Fruit fly (Drosophila melanogaster) whole organism, prepupa: ENCODE data around the gene CG31176.

Source experiments
- Blimp-1 ChIP-seq: fragments of 200-800 bp; sonication (Bioruptor generic); optimal IDR thresholded peaks from 3 replicates; lab custom pipeline; 2017; ENCODE audit warnings: missing biosample characterization, missing genetic modification characterization, mild to moderate bottlenecking, moderate library complexity, missing genetic modification reagents
- CG10669 ChIP-seq: fragments of 200-800 bp; sonication (Bioruptor generic); optimal IDR thresholded peaks from 3 replicates; lab custom pipeline; 2018; ENCODE audit warnings: missing biosample characterization, mild to moderate bottlenecking, missing genetic modification characterization, moderate library complexity
- CG11294 ChIP-seq: fragments of 200-800 bp; sonication (Bioruptor generic); IDR thresholded peaks from 2 replicates; pipeline ENCODE4 v1.3.6; 2022; ENCODE audit warnings: missing biosample characterization, missing genetic modification characterization
- CG11762 ChIP-seq: fragments of 200-800 bp; sonication (Bioruptor generic); optimal IDR thresholded peaks from 3 replicates; lab custom pipeline; 2016; ENCODE audit warnings: missing biosample characterization, missing genetic modification characterization; ENCODE audit not compliant: insufficient read depth
- CG15336 ChIP-seq: fragments of 200-800 bp; sonication (Bioruptor generic); IDR thresholded peaks from 2 replicates; pipeline ENCODE4 v1.3.6; 2022; ENCODE audit warnings: missing biosample characterization, missing genetic modification characterization
- CG1621 ChIP-seq: fragments of 200-800 bp; sonication (Bioruptor generic); optimal IDR thresholded peaks from 3 replicates; lab custom pipeline; 2018; ENCODE audit warnings: missing biosample characterization, mild to moderate bottlenecking, missing genetic modification characterization
- CG16779 ChIP-seq: fragments of 200-800 bp; sonication (Bioruptor generic); optimal IDR thresholded peaks from 3 replicates; lab custom pipeline; 2017; ENCODE audit warnings: missing biosample characterization, mild to moderate bottlenecking, missing genetic modification characterization
- CG31627 ChIP-seq: fragments of 200-800 bp; sonication (Bioruptor generic); optimal IDR thresholded peaks from 3 replicates; lab custom pipeline; 2016; ENCODE audit warnings: missing biosample characterization, missing genetic modification characterization
- CG32006 ChIP-seq: fragments of 200-800 bp; sonication (Bioruptor generic); optimal IDR thresholded peaks from 3 replicates; lab custom pipeline; 2017; ENCODE audit warnings: missing biosample characterization, mild to moderate bottlenecking, missing genetic modification characterization
- CG34406 ChIP-seq: fragments of 200-800 bp; sonication (Bioruptor generic); optimal IDR thresholded peaks from 3 replicates; lab custom pipeline; 2016; ENCODE audit warnings: missing biosample characterization, missing genetic modification characterization
- CG3919 ChIP-seq: fragments of 200-800 bp; sonication (Bioruptor generic); optimal IDR thresholded peaks from 3 replicates; lab custom pipeline; 2016; ENCODE audit warnings: missing biosample characterization, missing genetic modification characterization
- CG4318 ChIP-seq: fragments of 200-800 bp; sonication (Bioruptor generic); optimal IDR thresholded peaks from 3 replicates; lab custom pipeline; 2017; ENCODE audit warnings: missing biosample characterization, mild to moderate bottlenecking, missing genetic modification characterization
- CG6276 ChIP-seq: fragments of 200-800 bp; sonication (Bioruptor generic); optimal IDR thresholded peaks from 2 replicates; lab custom pipeline; 2017; ENCODE audit warnings: missing biosample characterization, mild to moderate bottlenecking, missing genetic modification characterization
- CG6792 ChIP-seq: fragments of 200-800 bp; sonication (Bioruptor generic); optimal IDR thresholded peaks from 3 replicates; lab custom pipeline; 2016; ENCODE audit warnings: missing biosample characterization, missing genetic modification characterization
- CG6808 ChIP-seq: fragments of 200-800 bp; sonication (Bioruptor generic); optimal IDR thresholded peaks from 3 replicates; lab custom pipeline; 2017; ENCODE audit warnings: missing biosample characterization, missing genetic modification characterization, mild to moderate bottlenecking, moderate library complexity, missing genetic modification reagents
- CG6854 ChIP-seq: fragments of 200-800 bp; sonication (Bioruptor generic); optimal IDR thresholded peaks from 2 replicates; lab custom pipeline; 2017; ENCODE audit warnings: missing biosample characterization, mild to moderate bottlenecking, missing genetic modification characterization
- CG7368 ChIP-seq: fragments of 200-800 bp; sonication (Bioruptor generic); optimal IDR thresholded peaks from 3 replicates; lab custom pipeline; 2016; ENCODE audit warnings: missing biosample characterization, missing genetic modification characterization
- CG8119 ChIP-seq: fragments of 200-800 bp; sonication (Bioruptor generic); IDR thresholded peaks from 3 replicates; pipeline ENCODE4 v1.3.6; 2022; ENCODE audit warnings: missing biosample characterization, missing genetic modification characterization
- CG8319 ChIP-seq: fragments of 200-800 bp; sonication (Bioruptor generic); optimal IDR thresholded peaks from 3 replicates; lab custom pipeline; 2016; ENCODE audit warnings: missing biosample characterization, missing genetic modification characterization
- CG8632 ChIP-seq: fragments of 200-800 bp; sonication (Bioruptor generic); optimal IDR thresholded peaks from 3 replicates; lab custom pipeline; 2016; ENCODE audit warnings: missing biosample characterization, missing genetic modification characterization
- CG9139 ChIP-seq: fragments of 200-800 bp; sonication (Bioruptor generic); optimal IDR thresholded peaks from 3 replicates; lab custom pipeline; 2017; ENCODE audit warnings: missing biosample characterization, mild to moderate bottlenecking, missing genetic modification characterization
- Eip75B ChIP-seq: fragments of 200-800 bp; sonication (Bioruptor generic); optimal IDR thresholded peaks from 3 replicates; lab custom pipeline; 2016; ENCODE audit warnings: missing biosample characterization, missing genetic modification characterization
- Eip78C ChIP-seq: fragments of 200-800 bp; sonication (Bioruptor generic); peaks from one replicate; lab custom pipeline; 2016; ENCODE audit warnings: missing biosample characterization, missing genetic modification characterization
- Ets21C ChIP-seq: fragments of 200-800 bp; sonication (Bioruptor generic); optimal IDR thresholded peaks from 3 replicates; lab custom pipeline; 2016; ENCODE audit warnings: missing biosample characterization, missing genetic modification characterization
- Ets96B ChIP-seq: fragments of 200-800 bp; optimal IDR thresholded peaks from 2 replicates; lab custom pipeline; 2019; ENCODE audit warnings: missing biosample characterization, mild to moderate bottlenecking, missing genetic modification characterization, moderate library complexity
- Hr38 ChIP-seq: sonication (Bioruptor generic); optimal IDR thresholded peaks from 2 replicates; lab custom pipeline; 2016; ENCODE audit warnings: missing biosample characterization, missing genetic modification characterization
- Hr4 ChIP-seq: fragments of 200-800 bp; sonication (Bioruptor generic); optimal IDR thresholded peaks from 3 replicates; lab custom pipeline; 2016; ENCODE audit warnings: missing biosample characterization, missing genetic modification characterization
- Lpt ChIP-seq: fragments of 200-800 bp; sonication (Bioruptor generic); optimal IDR thresholded peaks from 3 replicates; lab custom pipeline; 2016; ENCODE audit warnings: missing biosample characterization, missing genetic modification characterization
- Met ChIP-seq: fragments of 200-800 bp; sonication (Bioruptor generic); optimal IDR thresholded peaks from 3 replicates; lab custom pipeline; 2016; ENCODE audit warnings: missing biosample characterization, missing genetic modification characterization
- OdsH ChIP-seq: fragments of 200-800 bp; sonication (Bioruptor generic); optimal IDR thresholded peaks from 3 replicates; lab custom pipeline; 2016; ENCODE audit warnings: missing biosample characterization, missing genetic modification characterization
- Smox ChIP-seq: fragments of 200-800 bp; sonication (Bioruptor generic); optimal IDR thresholded peaks from 3 replicates; lab custom pipeline; 2016; ENCODE audit warnings: missing biosample characterization, missing genetic modification characterization
- Sox14 ChIP-seq: fragments of 200-800 bp; sonication (Bioruptor generic); optimal IDR thresholded peaks from 3 replicates; lab custom pipeline; 2016; ENCODE audit warnings: missing biosample characterization, missing genetic modification characterization
- Sox15 ChIP-seq: fragments of 200-800 bp; sonication (Bioruptor generic); optimal IDR thresholded peaks from 3 replicates; lab custom pipeline; 2016; ENCODE audit warnings: missing biosample characterization, missing genetic modification characterization
- achi ChIP-seq: fragments of 200-800 bp; sonication (Bioruptor generic); optimal IDR thresholded peaks from 3 replicates; lab custom pipeline; 2016; ENCODE audit warnings: missing biosample characterization, missing genetic modification characterization
- acj6 ChIP-seq: fragments of 200-800 bp; sonication (Bioruptor generic); optimal IDR thresholded peaks from 3 replicates; lab custom pipeline; 2016; ENCODE audit warnings: missing biosample characterization, missing genetic modification characterization
- cyc ChIP-seq: fragments of 200-800 bp; sonication (Bioruptor generic); optimal IDR thresholded peaks from 3 replicates; lab custom pipeline; 2016; ENCODE audit warnings: missing biosample characterization, missing genetic modification characterization
- dac ChIP-seq: fragments of 200-800 bp; sonication (Bioruptor generic); optimal IDR thresholded peaks from 2 replicates; lab custom pipeline; 2017; ENCODE audit warnings: missing biosample characterization, mild to moderate bottlenecking, missing genetic modification characterization
- dsx ChIP-seq: fragments of 200-800 bp; optimal IDR thresholded peaks from 3 replicates; lab custom pipeline; 2019; ENCODE audit warnings: missing biosample characterization, mild to moderate bottlenecking, missing genetic modification characterization, moderate library complexity; ENCODE audit not compliant: poor library complexity, severe bottlenecking
- esn ChIP-seq: fragments of 200-800 bp; sonication (Bioruptor generic); optimal IDR thresholded peaks from 2 replicates; lab custom pipeline; 2016; ENCODE audit warnings: missing biosample characterization, mild to moderate bottlenecking, missing genetic modification characterization, moderate library complexity
- fd59A ChIP-seq: fragments of 200-800 bp; sonication (Bioruptor generic); optimal IDR thresholded peaks from 2 replicates; lab custom pipeline; 2017; ENCODE audit warnings: missing biosample characterization, mild to moderate bottlenecking, missing genetic modification characterization, missing genetic modification reagents
- fd85E ChIP-seq: fragments of 200-800 bp; sonication (Bioruptor generic); optimal IDR thresholded peaks from 3 replicates; lab custom pipeline; 2016; ENCODE audit warnings: missing biosample characterization, missing genetic modification characterization
- fkh ChIP-seq: fragments of 200-800 bp; sonication (Bioruptor generic); optimal IDR thresholded peaks from 3 replicates; lab custom pipeline; 2017; ENCODE audit warnings: missing biosample characterization, mild to moderate bottlenecking, missing genetic modification characterization, moderate library complexity
- lz ChIP-seq: fragments of 200-800 bp; sonication (Bioruptor generic); optimal IDR thresholded peaks from 3 replicates; lab custom pipeline; 2016; ENCODE audit warnings: missing biosample characterization, missing genetic modification characterization
- net ChIP-seq: fragments of 200-800 bp; sonication (Bioruptor generic); optimal IDR thresholded peaks from 3 replicates; lab custom pipeline; 2016; ENCODE audit warnings: missing biosample characterization, missing genetic modification characterization
- pdm3 ChIP-seq: fragments of 200-800 bp; sonication (Bioruptor generic); optimal IDR thresholded peaks from 3 replicates; lab custom pipeline; 2016; ENCODE audit warnings: missing biosample characterization, missing genetic modification characterization
- salr ChIP-seq, 2 experiments: fragments of 200-800 bp; sonication (Bioruptor generic); optimal IDR thresholded peaks; 3 replicates each; lab custom pipeline; 2016 to 2018; ENCODE audit warnings: missing biosample characterization in 2 of 2, missing genetic modification characterization in 2 of 2, mild to moderate bottlenecking in 1 of 2
- spab ChIP-seq: fragments of 200-800 bp; sonication (Bioruptor generic); optimal IDR thresholded peaks from 2 replicates; lab custom pipeline; 2017; ENCODE audit warnings: missing biosample characterization, mild to moderate bottlenecking, missing genetic modification characterization, missing genetic modification reagents
- ss ChIP-seq, 2 experiments: fragments of 200-800 bp; sonication (Bioruptor generic); optimal IDR thresholded peaks; 2 replicates in 1 of 2; 3 replicates in 1 of 2; lab custom pipeline; 2017 to 2018; ENCODE audit warnings: mild to moderate bottlenecking in 2 of 2, missing biosample characterization in 2 of 2, missing genetic modification characterization in 2 of 2, moderate library complexity in 1 of 2
- svp ChIP-seq: fragments of 200-800 bp; sonication (Bioruptor generic); peaks from one replicate; lab custom pipeline; 2016; ENCODE audit warnings: missing biosample characterization, missing genetic modification characterization
- vri ChIP-seq: fragments of 200-800 bp; sonication (Bioruptor generic); optimal IDR thresholded peaks from 3 replicates; lab custom pipeline; 2016; ENCODE audit warnings: missing biosample characterization, mild to moderate bottlenecking, missing genetic modification characterization

CG31176 gene

dm6 chr3R:21704439-21704838 is 15.0 kb downstream of the CG31176 start (continued):
- TF ChIP-seq Eip78C (GFP tag; lab: Kevin White, UChicago): peak; percentile 55
- TF ChIP-seq dac: peak; percentile 31

- TF ChIP-seq dsx (GFP tag; lab: Kevin White, UChicago) (no peak), cyc (GFP tag; lab: Kevin White, UChicago) (no peak), CG8119 (peak; percentile 88), spab (no peak), acj6 (GFP tag; lab: Kevin White, UChicago) (peak; percentile 43), Sox15 (GFP tag; lab: Kevin White, UChicago) (no peak), Eip78C (GFP tag; lab: Kevin White, UChicago) (peak; percentile 89), CG6276 (GFP tag; lab: Kevin White, UChicago) (peak; percentile 80), CG34406 (GFP tag; lab: Kevin White, UChicago) (peak; percentile 36), CG4318 (GFP tag; lab: Kevin White, UChicago) (peak; percentile 81), Sox14 (GFP tag; lab: Kevin White, UChicago) (no peak), fd59A (GFP tag; lab: Kevin White, UChicago) (no peak), Met (GFP tag; lab: Kevin White, UChicago) (peak; percentile 42), Ets21C (GFP tag; lab: Kevin White, UChicago) (no peak), Blimp-1 (GFP tag; lab: Kevin White, UChicago) (no peak), CG16779 (tag; lab: Kevin White, UChicago) (no peak), CG3919 (GFP tag; lab: Kevin White, UChicago) (peak; percentile 64), CG10669 (GFP tag; lab: Kevin White, UChicago) (no peak), CG6808 (GFP tag; lab: Kevin White, UChicago) (no peak), Smox (GFP tag; lab: Kevin White, UChicago) (peak; percentile 3), CG1621 (tag; lab: Kevin White, UChicago) (no peak), svp (GFP tag; lab: Kevin White, UChicago) (peak; percentile 75), Ets96B (no peak), OdsH (GFP tag; lab: Kevin White, UChicago) (peak; percentile 63), net (GFP tag; lab: Kevin White, UChicago) (peak; percentile 42), vri (GFP tag; lab: Kevin White, UChicago) (no peak), CG7368 (GFP tag; lab: Kevin White, UChicago) (no peak), fd85E (GFP tag; lab: Kevin White, UChicago) (no peak), CG11762 (peak; percentile 31), CG9139 (GFP tag; lab: Kevin White, UChicago) (no peak), CG8632 (GFP tag; lab: Kevin White, UChicago) (peak; percentile 36), lz (GFP tag; lab: Kevin White, UChicago) (peak; percentile 16), CG32006 (peak; percentile 91), CG15336 (GFP tag; lab: Robert Waterston, UW) (peak; percentile 85), fkh (GFP tag; lab: Kevin White, UChicago) (no peak), CG11294 (GFP tag; lab: Robert Waterston, UW) (no peak), CG6792 (GFP tag; lab: Kevin White, UChicago) (peak; percentile 41), achi (GFP tag; lab: Kevin White, UChicago) (peak; percentile 58), esn (GFP tag; lab: Kevin White, UChicago) (peak; percentile 40), Hr38 (GFP tag; lab: Kevin White, UChicago) (no peak), pdm3 (GFP tag; lab: Kevin White, UChicago) (peak; percentile 49), dac (peak; percentile 59), CG6854 (GFP tag; lab: Kevin White, UChicago) (no peak), Hr4 (peak; percentile 88), salr (GFP tag; optimal IDR thresholded peaks at IDR 0.05; lab: Kevin White, UChicago) (peak in 1 of 2 experiments; percentile 62), CG31627 (GFP tag; lab: Kevin White, UChicago) (no peak), ss (GFP tag; optimal IDR thresholded peaks at IDR 0.05; lab: Kevin White, UChicago) (no peak), Eip75B (peak; percentile 14), CG8319 (GFP tag; lab: Kevin White, UChicago) (no peak), Lpt (GFP tag; lab: Kevin White, UChicago) (peak; percentile 60)
Measured at dm6 chr3R:21703346-21703745, 16.1 kb downstream of the CG31176 start.
